Fruit fly (Drosophila melanogaster) whole organism, embryonic: Measurements from ENCODE around the gene CG7530.
A peak's percentile ranks its signal among the peaks of the same experiment; 100 is the strongest.

Experiments
- Atf3 ChIP-seq: fragments of 200-800 bp; sonication (Bioruptor generic); optimal IDR thresholded peaks from 3 replicates; lab custom pipeline; 2016; ENCODE audit warnings: missing biosample characterization, missing genetic modification characterization
- Awh ChIP-seq: fragments of 200-800 bp; sonication (Bioruptor generic); IDR thresholded peaks from 2 replicates; pipeline ENCODE4, ENCODE4 v1.3.6; 2022; ENCODE audit warnings: missing biosample characterization, missing genetic modification characterization
- CG11085 ChIP-seq: fragments of 200-800 bp; sonication (Bioruptor generic); IDR thresholded peaks from 2 replicates; pipeline ENCODE4 v1.3.6; 2022; ENCODE audit warnings: missing biosample characterization, missing genetic modification characterization
- CG11696 ChIP-seq: fragments of 200-800 bp; sonication (Bioruptor generic); IDR thresholded peaks from 2 replicates; pipeline ENCODE4 v1.3.6; 2022; ENCODE audit warnings: missing biosample characterization, missing genetic modification characterization
- CG12391 ChIP-seq: fragments of 200-800 bp; sonication (Bioruptor generic); optimal IDR thresholded peaks from 3 replicates; lab custom pipeline; 2018; ENCODE audit warnings: missing biosample characterization, mild to moderate bottlenecking, missing genetic modification characterization, moderate library complexity
- CG12659 ChIP-seq: fragments of 200-800 bp; sonication (Bioruptor generic); optimal IDR thresholded peaks from 3 replicates; lab custom pipeline; 2017; ENCODE audit warnings: mild to moderate bottlenecking, missing biosample characterization, missing genetic modification reagents, missing genetic modification characterization
- CG15601 ChIP-seq: fragments of 200-800 bp; sonication (Bioruptor generic); optimal IDR thresholded peaks from 3 replicates; lab custom pipeline; 2019; ENCODE audit warnings: missing biosample characterization, mild to moderate bottlenecking, missing genetic modification characterization, moderate library complexity
- CG17186 ChIP-seq: fragments of 200-800 bp; sonication (Bioruptor generic); optimal IDR thresholded peaks from 3 replicates; lab custom pipeline; 2017; ENCODE audit warnings: missing biosample characterization, missing genetic modification reagents, missing genetic modification characterization
- CG18476 ChIP-seq: fragments of 200-800 bp; sonication (Bioruptor generic); optimal IDR thresholded peaks from 2 replicates; lab custom pipeline; 2016; ENCODE audit warnings: missing biosample characterization, mild to moderate bottlenecking, missing genetic modification characterization
- CG2712 ChIP-seq: fragments of 200-800 bp; optimal IDR thresholded peaks from 3 replicates; lab custom pipeline; 2019; ENCODE audit warnings: missing biosample characterization, mild to moderate bottlenecking, missing genetic modification characterization, moderate library complexity
- CG3407 ChIP-seq: fragments of 200-800 bp; sonication (Bioruptor generic); optimal IDR thresholded peaks from 2 replicates; lab custom pipeline; 2018; ENCODE audit warnings: missing biosample characterization, mild to moderate bottlenecking, missing genetic modification characterization
- CG4820 ChIP-seq: fragments of 200-800 bp; sonication (Bioruptor generic); optimal IDR thresholded peaks from 3 replicates; lab custom pipeline; 2016; ENCODE audit warnings: missing biosample characterization, missing genetic modification characterization
- CG6683 ChIP-seq: fragments of 200-800 bp; sonication (Bioruptor generic); optimal IDR thresholded peaks from 2 replicates; lab custom pipeline; 2017; ENCODE audit warnings: missing biosample characterization, mild to moderate bottlenecking, missing genetic modification characterization, missing genetic modification reagents
- CG7745 ChIP-seq: fragments of 200-800 bp; sonication (Bioruptor generic); optimal IDR thresholded peaks from 2 replicates; lab custom pipeline; 2018; ENCODE audit warnings: missing biosample characterization, mild to moderate bottlenecking, missing genetic modification characterization, moderate library complexity
- CG9437 ChIP-seq: fragments of 200-800 bp; sonication (Bioruptor generic); optimal IDR thresholded peaks from 2 replicates; lab custom pipeline; 2018; ENCODE audit warnings: missing biosample characterization, mild to moderate bottlenecking, missing genetic modification characterization
- CG9727 ChIP-seq: fragments of 200-800 bp; sonication (Bioruptor generic); optimal IDR thresholded peaks from 3 replicates; lab custom pipeline; 2017; ENCODE audit warnings: missing biosample characterization, mild to moderate bottlenecking, missing genetic modification characterization
- CG9932 ChIP-seq: fragments of 200-800 bp; sonication (Bioruptor generic); IDR thresholded peaks from 2 replicates; pipeline ENCODE4 v1.3.6; 2022; ENCODE audit warnings: missing biosample characterization, missing genetic modification characterization
- CrebB ChIP-seq: fragments of 200-800 bp; sonication (Bioruptor generic); optimal IDR thresholded peaks from 3 replicates; lab custom pipeline; 2018; ENCODE audit warnings: missing biosample characterization, mild to moderate bottlenecking, missing genetic modification characterization
- Dek ChIP-seq: fragments of 200-800 bp; sonication (Bioruptor generic); optimal IDR thresholded peaks from 3 replicates; lab custom pipeline; 2019; ENCODE audit warnings: missing biosample characterization, mild to moderate bottlenecking, missing genetic modification characterization, moderate library complexity
- Dip3 ChIP-seq: fragments of 200-800 bp; sonication (Bioruptor generic); optimal IDR thresholded peaks from 3 replicates; lab custom pipeline; 2016; ENCODE audit warnings: missing biosample characterization, missing genetic modification characterization
- Ets65A ChIP-seq: fragments of 200-800 bp; sonication (Bioruptor generic); peaks from one replicate; lab custom pipeline; 2016; ENCODE audit warnings: missing biosample characterization, missing genetic modification characterization
- Hey ChIP-seq: fragments of 200-800 bp; sonication (Bioruptor generic); optimal IDR thresholded peaks from 3 replicates; lab custom pipeline; 2018; ENCODE audit warnings: missing biosample characterization, mild to moderate bottlenecking, missing genetic modification characterization
- Jarid2 ChIP-seq: fragments of 200-800 bp; sonication (Bioruptor generic); optimal IDR thresholded peaks from 3 replicates; lab custom pipeline; 2017; ENCODE audit warnings: mild to moderate bottlenecking, missing biosample characterization, missing genetic modification reagents, missing genetic modification characterization
- Kr ChIP-seq: fragments of 200-800 bp; sonication (Bioruptor generic); optimal IDR thresholded peaks from 2 replicates; lab custom pipeline; 2017; ENCODE audit warnings: missing biosample characterization, mild to moderate bottlenecking, missing genetic modification characterization
- Oaz ChIP-seq: fragments of 200-800 bp; sonication (Bioruptor generic); IDR thresholded peaks from 2 replicates; pipeline ENCODE4 v1.3.6; 2022; ENCODE audit warnings: missing biosample characterization, missing genetic modification characterization
- Opbp ChIP-seq: fragments of 200-800 bp; sonication (Bioruptor generic); IDR thresholded peaks from 3 replicates; pipeline ENCODE4 v1.3.6; 2022; ENCODE audit warnings: missing biosample characterization, missing genetic modification characterization; ENCODE audit not compliant: partially characterized antibody
- PHDP ChIP-seq: fragments of 200-800 bp; sonication (Bioruptor generic); optimal IDR thresholded peaks from 3 replicates; lab custom pipeline; 2018; ENCODE audit warnings: missing biosample characterization, mild to moderate bottlenecking, missing genetic modification characterization, moderate library complexity
- Spps ChIP-seq: fragments of 200-800 bp; sonication (Bioruptor generic); optimal IDR thresholded peaks from 2 replicates; lab custom pipeline; 2018; ENCODE audit warnings: missing biosample characterization, mild to moderate bottlenecking, missing genetic modification characterization
- bbx ChIP-seq: fragments of 200-800 bp; sonication (Bioruptor generic); IDR thresholded peaks from 2 replicates; pipeline ENCODE4 v1.3.6; 2022; ENCODE audit warnings: missing biosample characterization, missing genetic modification characterization; ENCODE audit not compliant: partially characterized antibody
- caup ChIP-seq: fragments of 200-800 bp; sonication (Bioruptor generic); optimal IDR thresholded peaks from 3 replicates; lab custom pipeline; 2017; ENCODE audit warnings: missing biosample characterization, mild to moderate bottlenecking, missing genetic modification characterization, moderate library complexity; ENCODE audit not compliant: severe bottlenecking
- croc ChIP-seq: fragments of 200-800 bp; sonication (Bioruptor generic); conservative IDR thresholded peaks from 3 replicates; pipeline ENCODE4 v1.3.6; 2022; ENCODE audit warnings: missing biosample characterization, missing genetic modification characterization
- dati ChIP-seq: fragments of 200-800 bp; sonication (Bioruptor generic); IDR thresholded peaks from 2 replicates; pipeline ENCODE4 v1.3.6; 2022; ENCODE audit warnings: missing biosample characterization, missing genetic modification characterization
- ems ChIP-seq: fragments of 200-800 bp; sonication (Bioruptor generic); optimal IDR thresholded peaks from 3 replicates; lab custom pipeline; 2016; ENCODE audit warnings: missing biosample characterization, missing genetic modification characterization
- esg ChIP-seq: fragments of 200-800 bp; sonication (Bioruptor generic); conservative IDR thresholded peaks from 2 replicates; pipeline ENCODE4 v1.3.6; 2022; ENCODE audit warnings: missing biosample characterization, missing genetic modification characterization
- ham ChIP-seq: fragments of 200-800 bp; sonication (Bioruptor generic); IDR thresholded peaks from 2 replicates; pipeline ENCODE4 v1.3.6; 2022; ENCODE audit warnings: missing biosample characterization, missing genetic modification characterization
- kah ChIP-seq: fragments of 200-800 bp; sonication (Bioruptor generic); optimal IDR thresholded peaks from 2 replicates; lab custom pipeline; 2018; ENCODE audit warnings: missing biosample characterization, mild to moderate bottlenecking, missing genetic modification characterization
- odd ChIP-seq: fragments of 200-800 bp; sonication (Bioruptor generic); optimal IDR thresholded peaks from 2 replicates; lab custom pipeline; 2017; ENCODE audit warnings: missing biosample characterization, mild to moderate bottlenecking, missing genetic modification characterization
- peb ChIP-seq: fragments of 200-800 bp; sonication (Bioruptor generic); IDR thresholded peaks from 2 replicates; pipeline ENCODE4 v1.3.6; 2022; ENCODE audit warnings: missing biosample characterization, missing genetic modification characterization
- pita ChIP-seq: fragments of 200-800 bp; sonication (Bioruptor generic); optimal IDR thresholded peaks from 2 replicates; lab custom pipeline; 2017; ENCODE audit warnings: missing biosample characterization, mild to moderate bottlenecking, missing genetic modification characterization
- ranshi ChIP-seq: fragments of 200-800 bp; sonication (Bioruptor generic); IDR thresholded peaks from 2 replicates; pipeline ENCODE4 v1.3.6; 2022; ENCODE audit warnings: missing biosample characterization, missing genetic modification characterization
- sc ChIP-seq, 3 experiments: fragments of >200 bp in 2 of 3; fragments of 200-800 bp in 1 of 3; sonication (Bioruptor generic) in 1 of 3; optimal IDR thresholded peaks; 2 replicates in 2 of 3; 3 replicates in 1 of 3; lab custom pipeline; 2017; ENCODE audit warnings: mild to moderate bottlenecking in 1 of 3, missing biosample characterization in 1 of 3, missing genetic modification characterization in 1 of 3, missing genetic modification reagents in 1 of 3
- sna ChIP-seq: fragments of 200-800 bp; sonication (Bioruptor generic); IDR thresholded peaks from 2 replicates; pipeline ENCODE4 v1.3.6; 2022; ENCODE audit warnings: missing biosample characterization, missing genetic modification characterization; ENCODE audit not compliant: partially characterized antibody
- sr ChIP-seq: fragments of 200-800 bp; sonication (Bioruptor generic); IDR thresholded peaks from 3 replicates; pipeline ENCODE4 v1.3.6; 2022; ENCODE audit warnings: missing biosample characterization, missing genetic modification characterization
- stc ChIP-seq: fragments of 200-800 bp; sonication (Bioruptor generic); IDR thresholded peaks from 2 replicates; pipeline ENCODE4 v1.3.6; 2022; ENCODE audit warnings: missing biosample characterization, missing genetic modification characterization
- tap ChIP-seq: fragments of 200-800 bp; optimal IDR thresholded peaks from 3 replicates; lab custom pipeline; 2019; ENCODE audit warnings: missing biosample characterization, mild to moderate bottlenecking, missing genetic modification characterization, moderate library complexity

Gene CG7530

DNA sequence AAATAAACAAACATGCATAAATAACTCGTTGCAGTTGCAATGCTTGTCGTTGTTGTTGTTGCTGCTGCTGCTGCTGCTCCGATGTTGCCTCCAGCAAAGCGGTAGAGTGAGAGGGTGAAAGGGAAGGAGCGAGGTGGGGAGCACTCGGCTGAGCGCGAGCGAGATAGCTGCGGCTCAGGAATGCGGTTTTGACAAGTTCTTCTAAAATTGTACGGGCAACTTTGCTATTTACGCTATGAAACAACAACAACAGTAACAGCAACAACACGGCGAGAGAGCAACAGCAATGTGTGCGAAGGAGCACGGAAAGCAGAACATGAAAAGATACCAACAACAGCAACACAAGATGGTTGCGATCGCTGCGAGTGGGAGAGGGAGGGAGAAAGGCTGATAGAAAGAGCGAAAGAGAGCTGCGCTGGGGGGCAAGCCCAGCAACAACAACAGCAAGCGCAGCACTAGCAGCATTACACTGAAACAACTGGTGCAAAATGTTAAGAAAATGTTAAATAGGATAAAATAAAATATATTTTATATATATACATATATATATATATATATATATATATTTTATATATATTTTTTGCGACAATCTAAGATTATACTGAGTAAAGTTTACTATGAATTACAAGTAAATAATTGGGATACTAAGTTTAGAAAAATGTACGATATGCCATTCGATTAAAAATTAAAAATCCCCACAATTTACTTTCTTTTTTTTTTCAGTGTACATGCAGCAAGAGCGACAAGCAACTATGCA, 17.0 kb downstream of the CG7530 start (continued):
- TF ChIP-seq pita (GFP tag; lab: Kevin White, UChicago), result no peak
- no peak for TF ChIP-seq Hey (tag; lab: Kevin White, UChicago)
- TF ChIP-seq sc (optimal IDR thresholded peaks at IDR 0.05; lab: Kevin White, UChicago), result no peak
- TF ChIP-seq sc (GFP tag; optimal IDR thresholded peaks at IDR 0.05; lab: Kevin White, UChicago), result peak; percentile 28
- TF ChIP-seq ranshi, result peak; percentile 59; the same call in 1 of the 2 replicates
- peak; percentile 62 for TF ChIP-seq CG15601
- peak; percentile 89 for TF ChIP-seq CG9727 (GFP tag; lab: Kevin White, UChicago)
- TF ChIP-seq dati (GFP tag; lab: Robert Waterston, UW), result no peak
- no peak; the same call in 1 of the 2 replicates for TF ChIP-seq stc (GFP tag; lab: Robert Waterston, UW)
- peak; percentile 22 for TF ChIP-seq Dek (tag; lab: Kevin White, UChicago)
- TF ChIP-seq CG3407 (GFP tag; lab: Kevin White, UChicago), result no peak
- TF ChIP-seq CG2712 (tag; lab: Kevin White, UChicago), result peak; percentile 87
- TF ChIP-seq CG11696 (GFP tag; lab: Robert Waterston, UW), result no peak
- peak; percentile 26 for TF ChIP-seq CrebB
- peak; percentile 34 for TF ChIP-seq CG17186 (GFP tag; lab: Kevin White, UChicago)
- no peak for TF ChIP-seq ham (GFP tag; lab: Robert Waterston, UW)
- peak; percentile 30 for TF ChIP-seq CG9437 (GFP tag; lab: Kevin White, UChicago)
- peak; percentile 92 for TF ChIP-seq CG4820
- TF ChIP-seq Dip3 (GFP tag; lab: Kevin White, UChicago), result no peak
- peak; percentile 5 for TF ChIP-seq Kr (GFP tag; lab: Kevin White, UChicago)
- TF ChIP-seq Ets65A (GFP tag; lab: Kevin White, UChicago), result no peak
- no peak for TF ChIP-seq CG9932 (GFP tag; lab: Robert Waterston, UW)
- 0 out of 3 replicates have a peak, but pooled peaks have one; percentile 41 for TF ChIP-seq Opbp (GFP tag; lab: Robert Waterston, UW)
- no peak for TF ChIP-seq peb
- no peak for TF ChIP-seq bbx (GFP tag; lab: Robert Waterston, UW)
- peak; percentile 21 for TF ChIP-seq odd (GFP tag; lab: Kevin White, UChicago)
- peak; percentile 39 for TF ChIP-seq CG6683 (GFP tag; lab: Kevin White, UChicago)
- TF ChIP-seq Oaz (GFP tag; lab: Robert Waterston, UW), result no peak
- peak; percentile 32 for TF ChIP-seq kah (GFP tag; lab: Kevin White, UChicago)
- TF ChIP-seq CG7745, result no peak
- TF ChIP-seq CG11085 (GFP tag; lab: Robert Waterston, UW), result no peak
- TF ChIP-seq CG18476 (GFP tag; lab: Kevin White, UChicago), result peak; percentile 80
- no peak for TF ChIP-seq caup
- no peak for TF ChIP-seq sr
- no peak for TF ChIP-seq CG12659 (GFP tag; lab: Kevin White, UChicago)
- TF ChIP-seq Spps (tag; lab: Kevin White, UChicago), result peak; percentile 91
- TF ChIP-seq ems, result peak; percentile 13
- TF ChIP-seq Awh, result 0 out of 2 replicates have a peak, but pooled peaks have one; percentile 42
- TF ChIP-seq CG12391, result no peak
- peak; percentile 56 for TF ChIP-seq PHDP (tag; lab: Kevin White, UChicago)
- TF ChIP-seq tap (tag; lab: Kevin White, UChicago), result peak; percentile 78
- TF ChIP-seq croc (GFP tag; lab: Robert Waterston, UW), result peak; percentile 61; the same call in 2 of the 3 replicates
- no peak for TF ChIP-seq Atf3 (GFP tag; lab: Kevin White, UChicago)
- no peak for TF ChIP-seq esg
- TF ChIP-seq Jarid2 (GFP tag; lab: Kevin White, UChicago), result peak; percentile 48
- no peak for TF ChIP-seq sna (GFP tag; lab: Robert Waterston, UW)
